Worm (Caenorhabditis elegans) whole organism, L1 larva: Measurements from ENCODE around the gene cids-1.

Source experiments
- C04F5.9 ChIP-seq: sonication (generic microtip); optimal IDR thresholded peaks from 2 replicates; lab custom pipeline; 2016; ENCODE audit warnings: missing genetic modification characterization, missing compliant biosample characterization
- C34B4.2 ChIP-seq: sonication (generic microtip); optimal IDR thresholded peaks from 2 replicates; lab custom pipeline; 2017; ENCODE audit warnings: mild to moderate bottlenecking, missing genetic modification characterization, missing compliant biosample characterization
- Y116A8C.19 ChIP-seq: sonication (generic microtip); optimal IDR thresholded peaks from 2 replicates; lab custom pipeline; 2016; ENCODE audit warnings: missing compliant biosample characterization, missing genetic modification characterization, borderline replicate concordance
- aha-1 ChIP-seq: fragments of 150-350 bp; optimal IDR thresholded peaks from 2 replicates; lab custom pipeline; 2014; ENCODE audit warnings: missing biosample characterization, missing genetic modification characterization
- alr-1 ChIP-seq: fragments of 200-800 bp; sonication (Bioruptor generic); optimal IDR thresholded peaks from 2 replicates; lab custom pipeline; 2018; ENCODE audit warnings: borderline replicate concordance, mild to moderate bottlenecking, missing genetic modification characterization, missing compliant biosample characterization
- ama-1 ChIP-seq: fragments of 150-350 bp; optimal IDR thresholded peaks from 2 replicates; lab custom pipeline; 2014
- ceh-8 ChIP-seq: fragments of 200-800 bp; sonication (Bioruptor generic); optimal IDR thresholded peaks from 2 replicates; lab custom pipeline; 2018; ENCODE audit warnings: mild to moderate bottlenecking, missing genetic modification characterization, moderate library complexity, missing compliant biosample characterization
- ceh-82 ChIP-seq, 3 experiments: fragments of 150-350 bp in 1 of 3; sonication (generic microtip) in 2 of 3; optimal IDR thresholded peaks; 2 replicates each; lab custom pipeline; 2014 to 2017; ENCODE audit warnings: missing biosample characterization in 3 of 3, missing genetic modification characterization in 3 of 3
- ceh-88 ChIP-seq: fragments of 200-800 bp; sonication (Bioruptor generic); IDR thresholded peaks from 2 replicates; pipeline ENCODE4 v1.3.6; 2022; ENCODE audit warnings: missing genetic modification characterization, missing compliant biosample characterization
- ceh-90 ChIP-seq: sonication (generic microtip); optimal IDR thresholded peaks from 2 replicates; lab custom pipeline; 2016; ENCODE audit warnings: missing genetic modification characterization, missing compliant biosample characterization
- ces-1 ChIP-seq: fragments of 150-350 bp; optimal IDR thresholded peaks from 2 replicates; lab custom pipeline; 2014; ENCODE audit warnings: missing biosample characterization, missing genetic modification reagents, missing genetic modification characterization
- dpl-1 ChIP-seq, 3 experiments: fragments of 150-350 bp in 2 of 3; sonication (generic microtip) in 1 of 3; optimal IDR thresholded peaks; 2 replicates each; lab custom pipeline; 2014 to 2017; ENCODE audit warnings: missing biosample characterization in 3 of 3, missing genetic modification characterization in 3 of 3, missing genetic modification reagents in 3 of 3
- dsc-1 ChIP-seq: sonication (generic microtip); optimal IDR thresholded peaks from 2 replicates; lab custom pipeline; 2016; ENCODE audit warnings: mild to moderate bottlenecking, missing genetic modification characterization, missing compliant biosample characterization
- egl-13 ChIP-seq: sonication (generic microtip); optimal IDR thresholded peaks from 2 replicates; lab custom pipeline; 2016; ENCODE audit warnings: missing genotype, missing genetic modification reagents, missing genetic modification characterization, missing compliant biosample characterization
- egl-27 ChIP-seq, 2 experiments: fragments of 150-350 bp in 1 of 2; sonication (generic microtip); optimal IDR thresholded peaks; 3 replicates each; lab custom pipeline; 2017 to 2018; ENCODE audit warnings: missing biosample characterization in 2 of 2, missing genetic modification characterization in 2 of 2, missing genetic modification reagents in 2 of 2
- elt-2 ChIP-seq: sonication (generic microtip); optimal IDR thresholded peaks from 2 replicates; lab custom pipeline; 2016; ENCODE audit warnings: missing genetic modification characterization, mild to moderate bottlenecking, inconsistent platforms, missing compliant biosample characterization, missing genetic modification reagents
- elt-3 ChIP-seq, 6 experiments: fragments of 150-350 bp in 1 of 6; sonication (generic microtip); optimal IDR thresholded peaks; 2 replicates each; lab custom pipeline; 2017 to 2018; ENCODE audit warnings: missing biosample characterization in 6 of 6, missing genetic modification characterization in 6 of 6, inconsistent platforms in 1 of 6
- ets-5 ChIP-seq: fragments of 200-800 bp; sonication (Bioruptor generic); IDR thresholded peaks from 2 replicates; pipeline ENCODE4 v1.3.6; 2022; ENCODE audit warnings: missing genetic modification characterization, missing compliant biosample characterization
- fos-1 ChIP-seq: fragments of 150-350 bp; optimal IDR thresholded peaks from 2 replicates; lab custom pipeline; 2014; ENCODE audit warnings: missing biosample characterization, missing genetic modification characterization
- grh-1 ChIP-seq: fragments of 200-800 bp; sonication (Bioruptor generic); IDR thresholded peaks from 2 replicates; pipeline ENCODE4 v1.3.6; 2022; ENCODE audit warnings: missing genetic modification reagents, missing genetic modification characterization, missing compliant biosample characterization
- hlh-17 ChIP-seq: fragments of 200-800 bp; sonication (Bioruptor generic); optimal IDR thresholded peaks from 2 replicates; lab custom pipeline; 2018; ENCODE audit warnings: missing genetic modification characterization, mild to moderate bottlenecking, missing compliant biosample characterization, moderate library complexity, borderline replicate concordance
- irx-1 ChIP-seq: sonication (generic microtip); optimal IDR thresholded peaks from 2 replicates; lab custom pipeline; 2016; ENCODE audit warnings: missing genetic modification characterization, missing compliant biosample characterization
- jun-1 ChIP-seq: fragments of 150-350 bp; optimal IDR thresholded peaks from 2 replicates; lab custom pipeline; 2014; ENCODE audit warnings: missing biosample characterization, missing genetic modification reagents, missing genetic modification characterization
- lin-14 ChIP-seq: fragments of 200-800 bp; sonication (Bioruptor generic); optimal IDR thresholded peaks from 2 replicates; lab custom pipeline; 2018; ENCODE audit warnings: mild to moderate bottlenecking, missing genetic modification characterization, moderate library complexity, missing compliant biosample characterization
- lin-35 ChIP-seq, 2 experiments: fragments of 150-350 bp; optimal IDR thresholded peaks; 2 replicates each; lab custom pipeline; 2014; ENCODE audit warnings: missing biosample characterization in 2 of 2, missing genetic modification characterization in 2 of 2, missing genetic modification reagents in 2 of 2
- lin-39 ChIP-seq: fragments of 150-350 bp; optimal IDR thresholded peaks from 2 replicates; lab custom pipeline; 2014; ENCODE audit warnings: missing biosample characterization, missing genetic modification reagents, missing genetic modification characterization
- lir-3 ChIP-seq: sonication (generic microtip); optimal IDR thresholded peaks from 2 replicates; lab custom pipeline; 2016; ENCODE audit warnings: mild to moderate bottlenecking, missing genetic modification characterization, moderate library complexity, missing compliant biosample characterization; ENCODE audit not compliant: poor library complexity
- mab-9 ChIP-seq: fragments of 200-800 bp; sonication (Bioruptor generic); IDR thresholded peaks from 2 replicates; pipeline ENCODE4 v1.3.6; 2022; ENCODE audit warnings: missing genetic modification reagents, missing genetic modification characterization, missing compliant biosample characterization
- mef-2 ChIP-seq: fragments of 150-350 bp; optimal IDR thresholded peaks from 2 replicates; lab custom pipeline; 2014; ENCODE audit warnings: missing biosample characterization, missing genetic modification characterization
- mep-1 ChIP-seq: fragments of 150-350 bp; optimal IDR thresholded peaks from 2 replicates; lab custom pipeline; 2014; ENCODE audit warnings: missing biosample characterization, missing genetic modification characterization
- nhr-12 ChIP-seq: sonication (generic microtip); optimal IDR thresholded peaks from 2 replicates; lab custom pipeline; 2017; ENCODE audit warnings: missing biosample characterization, missing genetic modification characterization
- nhr-20 ChIP-seq: sonication (generic microtip); optimal IDR thresholded peaks from 2 replicates; lab custom pipeline; 2016; ENCODE audit warnings: mild to moderate bottlenecking, missing genetic modification characterization, missing compliant biosample characterization
- nhr-28 ChIP-seq: fragments of 150-350 bp; optimal IDR thresholded peaks from 2 replicates; lab custom pipeline; 2014; ENCODE audit warnings: missing biosample characterization, missing genetic modification characterization
- nhr-77 ChIP-seq: fragments of 150-350 bp; optimal IDR thresholded peaks from 2 replicates; lab custom pipeline; 2014; ENCODE audit warnings: missing biosample characterization, missing genetic modification characterization
- pax-3 ChIP-seq: fragments of 200-800 bp; sonication (Bioruptor generic); optimal IDR thresholded peaks from 2 replicates; lab custom pipeline; 2018; ENCODE audit warnings: mild to moderate bottlenecking, missing genetic modification characterization, moderate library complexity, missing compliant biosample characterization
- pqm-1 ChIP-seq: sonication (generic microtip); optimal IDR thresholded peaks from 3 replicates; lab custom pipeline; 2017; ENCODE audit warnings: missing biosample characterization, missing genetic modification characterization
- skn-1 ChIP-seq: fragments of 150-350 bp; optimal IDR thresholded peaks from 2 replicates; lab custom pipeline; 2014; ENCODE audit warnings: missing biosample characterization, missing genetic modification characterization
- snu-23 ChIP-seq: sonication (generic microtip); optimal IDR thresholded peaks from 2 replicates; lab custom pipeline; 2016; ENCODE audit warnings: missing genetic modification characterization, missing compliant biosample characterization
- sptf-1 ChIP-seq: fragments of 150-350 bp; optimal IDR thresholded peaks from 2 replicates; lab custom pipeline; 2014; ENCODE audit warnings: missing biosample characterization, missing genetic modification characterization
- tlp-1 ChIP-seq: fragments of 150-350 bp; optimal IDR thresholded peaks from 2 replicates; lab custom pipeline; 2014; ENCODE audit warnings: missing biosample characterization, missing genetic modification characterization
- unc-130 ChIP-seq: fragments of 150-350 bp; optimal IDR thresholded peaks from 2 replicates; lab custom pipeline; 2017; ENCODE audit warnings: missing biosample characterization, missing genetic modification characterization, inconsistent platforms
- unc-30 ChIP-seq: sonication (generic microtip); optimal IDR thresholded peaks from 2 replicates; lab custom pipeline; 2017; ENCODE audit warnings: missing biosample characterization, missing genetic modification characterization
- unc-62 ChIP-seq: fragments of 150-350 bp; optimal IDR thresholded peaks from 2 replicates; lab custom pipeline; 2014; ENCODE audit warnings: missing biosample characterization, missing genetic modification reagents, missing genetic modification characterization
- unc-86 ChIP-seq: sonication (generic microtip); optimal IDR thresholded peaks from 2 replicates; lab custom pipeline; 2016; ENCODE audit warnings: missing genetic modification characterization, missing compliant biosample characterization
- xbp-1 ChIP-seq: sonication (generic microtip); optimal IDR thresholded peaks from 2 replicates; lab custom pipeline; 2016; ENCODE audit warnings: missing genetic modification characterization, missing compliant biosample characterization
- zag-1 ChIP-seq: fragments of 150-350 bp; optimal IDR thresholded peaks from 2 replicates; lab custom pipeline; 2014; ENCODE audit warnings: missing biosample characterization, missing genetic modification characterization
- zip-4 ChIP-seq: fragments of 200-800 bp; sonication (Bioruptor generic); optimal IDR thresholded peaks from 2 replicates; lab custom pipeline; 2018; ENCODE audit warnings: mild to moderate bottlenecking, missing genetic modification characterization, moderate library complexity, missing compliant biosample characterization
- ztf-11 ChIP-seq, 2 experiments: sonication (generic microtip); optimal IDR thresholded peaks; 2 replicates each; lab custom pipeline; 2016 to 2017; ENCODE audit warnings: missing genetic modification characterization in 2 of 2, missing biosample characterization in 1 of 2, missing compliant biosample characterization in 1 of 2

The cids-1 gene

ce11 chrIII:8199060-8199459 is 45.2 kb upstream of the cids-1 start:
- no peak for TF ChIP-seq sptf-1 (tag; lab: Kevin White, UChicago)
- no peak for TF ChIP-seq zag-1 (tag; lab: Kevin White, UChicago)
- no peak for TF ChIP-seq fos-1 (tag; lab: Kevin White, UChicago)
- no peak for TF ChIP-seq ets-5 (GFP tag; lab: Robert Waterston, UW)
- no peak for TF ChIP-seq C34B4.2
- TF ChIP-seq lin-39 (tag; lab: Kevin White, UChicago): no peak
- TF ChIP-seq egl-13 (tag; lab: Kevin White, UChicago): no peak
- no peak for TF ChIP-seq nhr-20
- no peak for TF ChIP-seq dpl-1 (GFP tag; optimal IDR thresholded peaks at IDR 0.05; lab: Kevin White, UChicago)
- no peak for TF ChIP-seq alr-1
- TF ChIP-seq xbp-1: no peak
- TF ChIP-seq aha-1 (tag; lab: Kevin White, UChicago): no peak

DNA sequence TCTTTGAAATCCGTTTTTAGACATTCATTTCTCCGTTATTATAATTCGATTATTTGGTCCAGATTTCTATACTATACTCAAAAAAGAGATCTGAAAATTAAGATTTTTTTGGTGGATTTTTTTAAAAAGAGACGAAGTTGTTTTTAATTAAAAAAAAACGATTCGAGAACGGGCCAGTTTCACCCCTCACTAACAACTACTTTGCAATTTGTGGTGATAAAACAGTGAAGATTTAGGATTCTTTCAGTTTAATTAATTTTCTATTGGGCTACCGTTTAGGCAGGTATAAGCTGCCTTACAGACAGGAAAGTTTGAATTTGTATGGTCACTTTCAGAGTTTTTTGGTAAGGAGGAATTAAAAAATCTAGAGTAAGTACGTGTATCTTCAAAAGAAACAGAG is 43.1 kb upstream of the cids-1 start, which contains the start of gene unc-36:
TSS of gene unc-36 (minus strand) at position 101 of the 400 bp plus-strand sequence.
- TF ChIP-seq aha-1 (tag; lab: Kevin White, UChicago): no peak
- TF ChIP-seq jun-1 (tag; lab: Kevin White, UChicago): no peak
- TF ChIP-seq nhr-77 (tag; lab: Kevin White, UChicago): no peak
- no peak for TF ChIP-seq dpl-1 (GFP tag; optimal IDR thresholded peaks at IDR 0.05; lab: Kevin White, UChicago)
- no peak for TF ChIP-seq unc-62 (GFP tag; lab: Kevin White, UChicago)
- no peak for TF ChIP-seq grh-1 (GFP tag; lab: Robert Waterston, UW)
- TF ChIP-seq ceh-82 (tag; optimal IDR thresholded peaks at IDR 0.05; lab: Kevin White, UChicago): no peak
- no peak for TF ChIP-seq elt-3 (tag; optimal IDR thresholded peaks at IDR 0.05; lab: Kevin White, UChicago)
- TF ChIP-seq, all 84 proteins: peak for 0

- no peak for TF ChIP-seq zip-4 (GFP tag; lab: Kevin White, UChicago)
- no peak for TF ChIP-seq Y116A8C.19 (tag; lab: Kevin White, UChicago)
- TF ChIP-seq jun-1 (tag; lab: Kevin White, UChicago): no peak
- no peak for TF ChIP-seq elt-2
- TF ChIP-seq ceh-90 (tag; lab: Kevin White, UChicago): no peak
- no peak for TF ChIP-seq pqm-1 (tag; lab: Kevin White, UChicago)
- peak; percentile 26 for TF ChIP-seq mep-1
- no peak for TF ChIP-seq mab-9 (GFP tag; lab: Robert Waterston, UW)
- peak; percentile 19 for TF ChIP-seq lir-3 (tag; lab: Kevin White, UChicago)
- TF ChIP-seq lin-39 (tag; lab: Kevin White, UChicago): no peak
- no peak for TF ChIP-seq snu-23
- TF ChIP-seq elt-3 (tag; optimal IDR thresholded peaks at IDR 0.05; lab: Kevin White, UChicago): no peak
- no peak for TF ChIP-seq nhr-28 (tag; lab: Kevin White, UChicago)
- no peak for TF ChIP-seq ceh-88 (GFP tag; lab: Robert Waterston, UW)
- no peak for TF ChIP-seq egl-27 (tag; optimal IDR thresholded peaks at IDR 0.05; lab: Kevin White, UChicago)
- TF ChIP-seq tlp-1: no peak
- peak in 1 of 3 experiments; percentile 32 for TF ChIP-seq dpl-1 (GFP tag; optimal IDR thresholded peaks at IDR 0.05; lab: Kevin White, UChicago)
- no peak for TF ChIP-seq hlh-17 (GFP tag; lab: Kevin White, UChicago)
- TF ChIP-seq aha-1 (tag; lab: Kevin White, UChicago): no peak
- TF ChIP-seq unc-130 (tag; lab: Kevin White, UChicago): no peak
- TF ChIP-seq ces-1 (GFP tag; lab: Kevin White, UChicago): no peak
- TF ChIP-seq unc-30 (tag; lab: Kevin White, UChicago): no peak
- no peak for TF ChIP-seq C04F5.9 (tag; lab: Kevin White, UChicago)
- no peak for TF ChIP-seq mef-2 (tag; lab: Kevin White, UChicago)
- TF ChIP-seq pax-3 (tag; lab: Kevin White, UChicago): peak; percentile 42
- TF ChIP-seq grh-1 (GFP tag; lab: Robert Waterston, UW): no peak
- no peak for TF ChIP-seq unc-62 (GFP tag; lab: Kevin White, UChicago)
- TF ChIP-seq ztf-11 (tag; optimal IDR thresholded peaks at IDR 0.05; lab: Kevin White, UChicago): no peak
- no peak for TF ChIP-seq ets-5 (GFP tag; lab: Robert Waterston, UW)
- no peak for TF ChIP-seq irx-1 (tag; lab: Kevin White, UChicago)
- peak; percentile 42 for TF ChIP-seq skn-1 (tag; lab: Kevin White, UChicago)
- TF ChIP-seq C34B4.2: no peak
- TF ChIP-seq lin-14: peak; percentile 94
- no peak for TF ChIP-seq ceh-8 (GFP tag; lab: Kevin White, UChicago)
- TF ChIP-seq dsc-1 (tag; lab: Kevin White, UChicago): peak; percentile 76
- TF ChIP-seq lin-35 (GFP tag; optimal IDR thresholded peaks at IDR 0.05; lab: Kevin White, UChicago): peak in 1 of 2 experiments; percentile 51
- no peak for TF ChIP-seq ama-1 (lab: Kevin White, UChicago)
- TF ChIP-seq nhr-12 (tag; lab: Kevin White, UChicago): no peak
- peak; percentile 60 for TF ChIP-seq unc-86 (tag; lab: Kevin White, UChicago)
Measured at ce11 chrIII:8201760-8202159, 42.5 kb upstream of the cids-1 start.
